Fruit fly (Drosophila melanogaster) whole organism, prepupa: ENCODE measurements around the gene NP15.6.

Experiments used
- CG10631 ChIP-seq: fragments of 200-800 bp; sonication (Bioruptor generic); optimal IDR thresholded peaks from 2 replicates; lab custom pipeline; 2016; ENCODE audit warnings: missing biosample characterization, missing genetic modification characterization
- CG10669 ChIP-seq: fragments of 200-800 bp; sonication (Bioruptor generic); optimal IDR thresholded peaks from 3 replicates; lab custom pipeline; 2018; ENCODE audit warnings: missing biosample characterization, mild to moderate bottlenecking, missing genetic modification characterization, moderate library complexity
- CG11294 ChIP-seq: fragments of 200-800 bp; sonication (Bioruptor generic); IDR thresholded peaks from 2 replicates; pipeline ENCODE4 v1.3.6; 2022; ENCODE audit warnings: missing biosample characterization, missing genetic modification characterization
- CG11762 ChIP-seq: fragments of 200-800 bp; sonication (Bioruptor generic); optimal IDR thresholded peaks from 3 replicates; lab custom pipeline; 2016; ENCODE audit warnings: missing biosample characterization, missing genetic modification characterization; ENCODE audit not compliant: insufficient read depth
- CG11902 ChIP-seq: fragments of 200-800 bp; sonication (Bioruptor generic); optimal IDR thresholded peaks from 3 replicates; lab custom pipeline; 2016; ENCODE audit warnings: missing biosample characterization, missing genetic modification characterization
- CG15336 ChIP-seq: fragments of 200-800 bp; sonication (Bioruptor generic); IDR thresholded peaks from 2 replicates; pipeline ENCODE4 v1.3.6; 2022; ENCODE audit warnings: missing biosample characterization, missing genetic modification characterization
- CG1621 ChIP-seq: fragments of 200-800 bp; sonication (Bioruptor generic); optimal IDR thresholded peaks from 3 replicates; lab custom pipeline; 2018; ENCODE audit warnings: missing biosample characterization, mild to moderate bottlenecking, missing genetic modification characterization
- CG16779 ChIP-seq: fragments of 200-800 bp; sonication (Bioruptor generic); optimal IDR thresholded peaks from 3 replicates; lab custom pipeline; 2017; ENCODE audit warnings: missing biosample characterization, mild to moderate bottlenecking, missing genetic modification characterization
- CG31627 ChIP-seq: fragments of 200-800 bp; sonication (Bioruptor generic); optimal IDR thresholded peaks from 3 replicates; lab custom pipeline; 2016; ENCODE audit warnings: missing biosample characterization, missing genetic modification characterization
- CG32006 ChIP-seq: fragments of 200-800 bp; sonication (Bioruptor generic); optimal IDR thresholded peaks from 3 replicates; lab custom pipeline; 2017; ENCODE audit warnings: missing biosample characterization, mild to moderate bottlenecking, missing genetic modification characterization
- CG34406 ChIP-seq: fragments of 200-800 bp; sonication (Bioruptor generic); optimal IDR thresholded peaks from 3 replicates; lab custom pipeline; 2016; ENCODE audit warnings: missing biosample characterization, missing genetic modification characterization
- CG3919 ChIP-seq: fragments of 200-800 bp; sonication (Bioruptor generic); optimal IDR thresholded peaks from 3 replicates; lab custom pipeline; 2016; ENCODE audit warnings: missing biosample characterization, missing genetic modification characterization
- CG6163 ChIP-seq: fragments of 200-800 bp; sonication (Bioruptor generic); IDR thresholded peaks from 3 replicates; pipeline ENCODE4 v1.3.6; 2022; ENCODE audit warnings: missing biosample characterization, missing genetic modification characterization
- CG6276 ChIP-seq: fragments of 200-800 bp; sonication (Bioruptor generic); optimal IDR thresholded peaks from 2 replicates; lab custom pipeline; 2017; ENCODE audit warnings: missing biosample characterization, mild to moderate bottlenecking, missing genetic modification characterization
- CG6792 ChIP-seq: fragments of 200-800 bp; sonication (Bioruptor generic); optimal IDR thresholded peaks from 3 replicates; lab custom pipeline; 2016; ENCODE audit warnings: missing biosample characterization, missing genetic modification characterization
- CG6808 ChIP-seq: fragments of 200-800 bp; sonication (Bioruptor generic); optimal IDR thresholded peaks from 3 replicates; lab custom pipeline; 2017; ENCODE audit warnings: missing biosample characterization, missing genetic modification characterization, mild to moderate bottlenecking, moderate library complexity, missing genetic modification reagents
- CG6854 ChIP-seq: fragments of 200-800 bp; sonication (Bioruptor generic); optimal IDR thresholded peaks from 2 replicates; lab custom pipeline; 2017; ENCODE audit warnings: missing biosample characterization, mild to moderate bottlenecking, missing genetic modification characterization
- CG7368 ChIP-seq: fragments of 200-800 bp; sonication (Bioruptor generic); optimal IDR thresholded peaks from 3 replicates; lab custom pipeline; 2016; ENCODE audit warnings: missing biosample characterization, missing genetic modification characterization
- CG8119 ChIP-seq: fragments of 200-800 bp; sonication (Bioruptor generic); IDR thresholded peaks from 3 replicates; pipeline ENCODE4 v1.3.6; 2022; ENCODE audit warnings: missing biosample characterization, missing genetic modification characterization
- CG9139 ChIP-seq: fragments of 200-800 bp; sonication (Bioruptor generic); optimal IDR thresholded peaks from 3 replicates; lab custom pipeline; 2017; ENCODE audit warnings: missing biosample characterization, mild to moderate bottlenecking, missing genetic modification characterization
- Ets21C ChIP-seq: fragments of 200-800 bp; sonication (Bioruptor generic); optimal IDR thresholded peaks from 3 replicates; lab custom pipeline; 2016; ENCODE audit warnings: missing biosample characterization, missing genetic modification characterization
- Gug ChIP-seq: fragments of 200-800 bp; sonication (Bioruptor generic); IDR thresholded peaks from 2 replicates; pipeline ENCODE4 v1.3.6; 2022; ENCODE audit warnings: missing biosample characterization, missing genetic modification characterization
- Hr39 ChIP-seq: fragments of 200-800 bp; sonication (Bioruptor generic); optimal IDR thresholded peaks from 2 replicates; lab custom pipeline; 2016; ENCODE audit warnings: missing biosample characterization, missing genetic modification characterization
- Lpt ChIP-seq: fragments of 200-800 bp; sonication (Bioruptor generic); optimal IDR thresholded peaks from 3 replicates; lab custom pipeline; 2016; ENCODE audit warnings: missing biosample characterization, missing genetic modification characterization
- Met ChIP-seq: fragments of 200-800 bp; sonication (Bioruptor generic); optimal IDR thresholded peaks from 3 replicates; lab custom pipeline; 2016; ENCODE audit warnings: missing biosample characterization, missing genetic modification characterization
- Smox ChIP-seq: fragments of 200-800 bp; sonication (Bioruptor generic); optimal IDR thresholded peaks from 3 replicates; lab custom pipeline; 2016; ENCODE audit warnings: missing biosample characterization, missing genetic modification characterization
- Sox102F ChIP-seq: fragments of 200-800 bp; sonication (Bioruptor generic); optimal IDR thresholded peaks from 2 replicates; lab custom pipeline; 2016; ENCODE audit warnings: missing biosample characterization, mild to moderate bottlenecking, missing genetic modification characterization
- Sox14 ChIP-seq: fragments of 200-800 bp; sonication (Bioruptor generic); optimal IDR thresholded peaks from 3 replicates; lab custom pipeline; 2016; ENCODE audit warnings: missing biosample characterization, missing genetic modification characterization
- Sox15 ChIP-seq: fragments of 200-800 bp; sonication (Bioruptor generic); optimal IDR thresholded peaks from 3 replicates; lab custom pipeline; 2016; ENCODE audit warnings: missing biosample characterization, missing genetic modification characterization
- achi ChIP-seq: fragments of 200-800 bp; sonication (Bioruptor generic); optimal IDR thresholded peaks from 3 replicates; lab custom pipeline; 2016; ENCODE audit warnings: missing biosample characterization, missing genetic modification characterization
- cyc ChIP-seq: fragments of 200-800 bp; sonication (Bioruptor generic); optimal IDR thresholded peaks from 3 replicates; lab custom pipeline; 2016; ENCODE audit warnings: missing biosample characterization, missing genetic modification characterization
- dac ChIP-seq: fragments of 200-800 bp; sonication (Bioruptor generic); optimal IDR thresholded peaks from 2 replicates; lab custom pipeline; 2017; ENCODE audit warnings: missing biosample characterization, mild to moderate bottlenecking, missing genetic modification characterization
- dsx ChIP-seq: fragments of 200-800 bp; optimal IDR thresholded peaks from 3 replicates; lab custom pipeline; 2019; ENCODE audit warnings: missing biosample characterization, mild to moderate bottlenecking, missing genetic modification characterization, moderate library complexity; ENCODE audit not compliant: poor library complexity, severe bottlenecking
- eg ChIP-seq: fragments of 200-800 bp; sonication (Bioruptor generic); IDR thresholded peaks from 3 replicates; pipeline ENCODE4 v1.3.6; 2022; ENCODE audit warnings: missing biosample characterization, missing genetic modification characterization
- esn ChIP-seq: fragments of 200-800 bp; sonication (Bioruptor generic); optimal IDR thresholded peaks from 2 replicates; lab custom pipeline; 2016; ENCODE audit warnings: missing biosample characterization, mild to moderate bottlenecking, missing genetic modification characterization, moderate library complexity
- fd59A ChIP-seq: fragments of 200-800 bp; sonication (Bioruptor generic); optimal IDR thresholded peaks from 2 replicates; lab custom pipeline; 2017; ENCODE audit warnings: missing biosample characterization, mild to moderate bottlenecking, missing genetic modification characterization, missing genetic modification reagents
- fd85E ChIP-seq: fragments of 200-800 bp; sonication (Bioruptor generic); optimal IDR thresholded peaks from 3 replicates; lab custom pipeline; 2016; ENCODE audit warnings: missing biosample characterization, missing genetic modification characterization
- fkh ChIP-seq: fragments of 200-800 bp; sonication (Bioruptor generic); optimal IDR thresholded peaks from 3 replicates; lab custom pipeline; 2017; ENCODE audit warnings: missing biosample characterization, mild to moderate bottlenecking, missing genetic modification characterization, moderate library complexity
- lz ChIP-seq: fragments of 200-800 bp; sonication (Bioruptor generic); optimal IDR thresholded peaks from 3 replicates; lab custom pipeline; 2016; ENCODE audit warnings: missing biosample characterization, missing genetic modification characterization
- salr ChIP-seq, 2 experiments: fragments of 200-800 bp; sonication (Bioruptor generic); optimal IDR thresholded peaks; 3 replicates each; lab custom pipeline; 2016 to 2018; ENCODE audit warnings: missing biosample characterization in 2 of 2, missing genetic modification characterization in 2 of 2, mild to moderate bottlenecking in 1 of 2
- spab ChIP-seq: fragments of 200-800 bp; sonication (Bioruptor generic); optimal IDR thresholded peaks from 2 replicates; lab custom pipeline; 2017; ENCODE audit warnings: missing biosample characterization, mild to moderate bottlenecking, missing genetic modification characterization, missing genetic modification reagents
- ss ChIP-seq, 2 experiments: fragments of 200-800 bp; sonication (Bioruptor generic); optimal IDR thresholded peaks; 2 replicates in 1 of 2; 3 replicates in 1 of 2; lab custom pipeline; 2017 to 2018; ENCODE audit warnings: mild to moderate bottlenecking in 2 of 2, missing biosample characterization in 2 of 2, missing genetic modification characterization in 2 of 2, moderate library complexity in 1 of 2
- topi ChIP-seq: fragments of 200-800 bp; sonication (Bioruptor generic); optimal IDR thresholded peaks from 3 replicates; lab custom pipeline; 2016; ENCODE audit warnings: missing biosample characterization, missing genetic modification characterization
- vri ChIP-seq: fragments of 200-800 bp; sonication (Bioruptor generic); optimal IDR thresholded peaks from 3 replicates; lab custom pipeline; 2016; ENCODE audit warnings: missing biosample characterization, mild to moderate bottlenecking, missing genetic modification characterization

NP15.6 gene

dm6 chr3R:18985114-18985785 lies 41.9 kb upstream of the NP15.6 start (continued):
- TF ChIP-seq fd59A (GFP tag; lab: Kevin White, UChicago) = peak; percentile 74
- TF ChIP-seq CG3919 = peak; percentile 87
- TF ChIP-seq cyc = peak; percentile 84
- peak; percentile 87 for TF ChIP-seq CG6792 (GFP tag; lab: Kevin White, UChicago)
- peak in 1 of 2 experiments; percentile 88 for TF ChIP-seq salr (GFP tag; optimal IDR thresholded peaks at IDR 0.05; lab: Kevin White, UChicago)
- TF ChIP-seq Hr39 = peak; percentile 79
- TF ChIP-seq CG31627 (GFP tag; lab: Kevin White, UChicago) = peak; percentile 84
- peak; percentile 86 for TF ChIP-seq CG10631
- TF ChIP-seq CG7368 (GFP tag; lab: Kevin White, UChicago) = peak; percentile 76
- TF ChIP-seq Ets21C (GFP tag; lab: Kevin White, UChicago) = peak; percentile 60
- TF ChIP-seq Sox14 = peak; percentile 71
- TF ChIP-seq esn (GFP tag; lab: Kevin White, UChicago) = peak; percentile 93
- TF ChIP-seq CG11294 (GFP tag; lab: Robert Waterston, UW) = peak; percentile 16; the same call in 1 of the 2 replicates
- peak; percentile 3 for TF ChIP-seq CG1621
- TF ChIP-seq CG15336 (GFP tag; lab: Robert Waterston, UW) = peak; percentile 78; the same call in 1 of the 2 replicates
- peak; percentile 18 for TF ChIP-seq fkh
- TF ChIP-seq Sox15 (GFP tag; lab: Kevin White, UChicago) = peak; percentile 81

dm6 chr3R:18986089-18986887 lies 40.9 kb upstream of the NP15.6 start:
- TF ChIP-seq vri (GFP tag; lab: Kevin White, UChicago) = no peak
- peak; percentile 38; the same call in 1 of the 3 replicates for TF ChIP-seq CG8119 (GFP tag; lab: Robert Waterston, UW)
- TF ChIP-seq CG15336 (GFP tag; lab: Robert Waterston, UW) = peak; percentile 52
- TF ChIP-seq CG3919 = no peak
- TF ChIP-seq Met (GFP tag; lab: Kevin White, UChicago) = peak; percentile 16
- TF ChIP-seq fd85E (GFP tag; lab: Kevin White, UChicago) = no peak
- TF ChIP-seq fkh = no peak
- TF ChIP-seq CG9139 (GFP tag; lab: Kevin White, UChicago) = no peak
- no peak for TF ChIP-seq ss (GFP tag; optimal IDR thresholded peaks at IDR 0.05; lab: Kevin White, UChicago)
- no peak for TF ChIP-seq Lpt
- TF ChIP-seq CG34406 (GFP tag; lab: Kevin White, UChicago) = peak; percentile 34
- no peak for TF ChIP-seq CG11762 (GFP tag; lab: Kevin White, UChicago)
- TF ChIP-seq lz (GFP tag; lab: Kevin White, UChicago) = peak; percentile 3
- TF ChIP-seq Sox102F (GFP tag; lab: Kevin White, UChicago) = no peak
- TF ChIP-seq topi (GFP tag; lab: Kevin White, UChicago) = no peak
- TF ChIP-seq CG11294 (GFP tag; lab: Robert Waterston, UW) = peak; percentile 33; the same call in 1 of the 2 replicates
- peak; percentile 33 for TF ChIP-seq Hr39
- no peak for TF ChIP-seq dac
- peak; percentile 0 for TF ChIP-seq CG31627 (GFP tag; lab: Kevin White, UChicago)
- TF ChIP-seq CG7368 (GFP tag; lab: Kevin White, UChicago) = no peak
- TF ChIP-seq CG11902 = no peak
- TF ChIP-seq salr (GFP tag; optimal IDR thresholded peaks at IDR 0.05; lab: Kevin White, UChicago) = peak in 1 of 2 experiments; percentile 17
- TF ChIP-seq CG10669 (GFP tag; lab: Kevin White, UChicago) = no peak
- no peak for TF ChIP-seq spab (GFP tag; lab: Kevin White, UChicago)
- peak; percentile 2 for TF ChIP-seq fd59A (GFP tag; lab: Kevin White, UChicago)
- TF ChIP-seq CG6808 (GFP tag; lab: Kevin White, UChicago) = no peak
- peak; percentile 42 for TF ChIP-seq CG6276 (GFP tag; lab: Kevin White, UChicago)
- peak; percentile 39 for TF ChIP-seq achi (GFP tag; lab: Kevin White, UChicago)
- TF ChIP-seq CG6792 (GFP tag; lab: Kevin White, UChicago) = no peak
- TF ChIP-seq Smox (GFP tag; lab: Kevin White, UChicago) = peak; percentile 16
- 0 out of 2 replicates have a peak, but pooled peaks have one; percentile 29 for TF ChIP-seq Gug
- no peak for TF ChIP-seq Sox15 (GFP tag; lab: Kevin White, UChicago)
- TF ChIP-seq CG1621 = no peak
- no peak for TF ChIP-seq dsx (GFP tag; lab: Kevin White, UChicago)
- no peak; the same call in 2 of the 3 replicates for TF ChIP-seq CG6163
- no peak; the same call in 2 of the 3 replicates for TF ChIP-seq eg
- TF ChIP-seq CG6854 = no peak
- TF ChIP-seq CG16779 = no peak
- peak; percentile 47 for TF ChIP-seq CG32006 (GFP tag; lab: Kevin White, UChicago)
